Worm (Caenorhabditis elegans) whole organism, L4 larva: ENCODE data around the gene scl-12.

Experiments used
- D1046.2 ChIP-seq: fragments of 200-800 bp; sonication (Bioruptor generic); IDR thresholded peaks from 2 replicates; pipeline ENCODE4 v1.3.6; 2022; ENCODE audit warnings: missing genetic modification characterization, missing compliant biosample characterization
- F49E8.2 ChIP-seq: sonication (generic microtip); optimal IDR thresholded peaks from 2 replicates; lab custom pipeline; 2016; ENCODE audit warnings: missing compliant biosample characterization, mild to moderate bottlenecking, missing genetic modification characterization, borderline replicate concordance
- T26A8.4 ChIP-seq: fragments of 200-800 bp; sonication (Bioruptor generic); IDR thresholded peaks from 2 replicates; pipeline ENCODE4 v1.3.6; 2022; ENCODE audit warnings: missing genetic modification characterization, missing compliant biosample characterization
- aha-1 ChIP-seq: fragments of 150-350 bp; peaks from one replicate; lab custom pipeline; 2014; ENCODE audit warnings: missing biosample characterization, missing genetic modification characterization
- ama-1 ChIP-seq: fragments of 150-350 bp; optimal IDR thresholded peaks from 2 replicates; lab custom pipeline; 2014; ENCODE audit warnings: inconsistent platforms, mixed read lengths
- daf-19 ChIP-seq: fragments of 200-800 bp; sonication (Bioruptor generic); conservative IDR thresholded peaks from 2 replicates; pipeline ENCODE4 v1.3.6; 2022; ENCODE audit warnings: missing genetic modification characterization, missing compliant biosample characterization
- dmd-6 ChIP-seq: fragments of 200-800 bp; sonication (Bioruptor generic); IDR thresholded peaks from 2 replicates; pipeline ENCODE4 v1.3.6; 2022; ENCODE audit warnings: missing genetic modification reagents, missing genetic modification characterization, missing compliant biosample characterization
- dpl-1 ChIP-seq: fragments of 150-350 bp; optimal IDR thresholded peaks from 2 replicates; lab custom pipeline; 2014; ENCODE audit warnings: missing biosample characterization, missing genetic modification reagents, missing genetic modification characterization
- dve-1 ChIP-seq: sonication (generic microtip); optimal IDR thresholded peaks from 2 replicates; lab custom pipeline; 2017; ENCODE audit warnings: antibody characterized with exemption, mild to moderate bottlenecking, missing genetic modification characterization, missing compliant biosample characterization; ENCODE audit not compliant: insufficient read depth
- egl-27 ChIP-seq: sonication (generic microtip); optimal IDR thresholded peaks from 3 replicates; lab custom pipeline; 2017; ENCODE audit warnings: missing biosample characterization, missing genetic modification reagents, missing genetic modification characterization
- fkh-10 ChIP-seq: fragments of 150-350 bp; optimal IDR thresholded peaks from 2 replicates; lab custom pipeline; 2014; ENCODE audit warnings: missing biosample characterization, missing genetic modification reagents, missing genetic modification characterization
- gei-8 ChIP-seq: fragments of 200-800 bp; sonication (Bioruptor generic); optimal IDR thresholded peaks from 2 replicates; lab custom pipeline; 2018; ENCODE audit warnings: mild to moderate bottlenecking, missing genetic modification characterization, missing compliant biosample characterization
- hlh-30 ChIP-seq: sonication (generic microtip); optimal IDR thresholded peaks from 2 replicates; lab custom pipeline; 2017; ENCODE audit warnings: antibody characterized with exemption, mild to moderate bottlenecking, missing genetic modification characterization, missing compliant biosample characterization; ENCODE audit not compliant: insufficient read depth
- lim-7 ChIP-seq: fragments of 200-800 bp; sonication (Bioruptor generic); IDR thresholded peaks from 2 replicates; pipeline ENCODE4 v1.3.6; 2022; ENCODE audit warnings: missing genetic modification characterization, missing compliant biosample characterization
- lin-38 ChIP-seq: fragments of 200-800 bp; sonication (Bioruptor generic); IDR thresholded peaks from 2 replicates; pipeline ENCODE4 v1.3.6; 2022; ENCODE audit warnings: missing genetic modification reagents, missing genetic modification characterization, missing compliant biosample characterization
- madf-5 ChIP-seq, 2 experiments: fragments of 200-800 bp; sonication (Bioruptor generic); IDR thresholded peaks; 2 replicates each; pipeline ENCODE4 v1.3.6; 2022; ENCODE audit warnings: missing compliant biosample characterization in 2 of 2, missing genetic modification characterization in 2 of 2
- mdt-29 ChIP-seq: fragments of 200-800 bp; sonication (Bioruptor generic); IDR thresholded peaks from 2 replicates; pipeline ENCODE4 v1.3.6; 2022; ENCODE audit warnings: missing genetic modification reagents, missing genetic modification characterization, missing compliant biosample characterization
- mep-1 ChIP-seq: fragments of 150-350 bp; sonication (generic microtip); optimal IDR thresholded peaks from 3 replicates; lab custom pipeline; 2014; ENCODE audit warnings: missing biosample characterization, missing genetic modification characterization
- mxl-2 ChIP-seq: fragments of 200-800 bp; sonication (Bioruptor generic); conservative IDR thresholded peaks from 2 replicates; pipeline ENCODE4 v1.3.6; 2022; ENCODE audit warnings: missing genetic modification reagents, missing genetic modification characterization, missing compliant biosample characterization
- mxl-3 ChIP-seq: fragments of 200-800 bp; sonication (Bioruptor generic); optimal IDR thresholded peaks from 2 replicates; lab custom pipeline; 2018; ENCODE audit warnings: mild to moderate bottlenecking, missing genetic modification characterization, missing compliant biosample characterization
- nhr-25 ChIP-seq: sonication (generic microtip); optimal IDR thresholded peaks from 2 replicates; lab custom pipeline; 2017; ENCODE audit warnings: missing genetic modification characterization, mild to moderate bottlenecking, missing compliant biosample characterization, antibody characterized with exemption, moderate library complexity, borderline replicate concordance; ENCODE audit not compliant: insufficient read depth
- nhr-28 ChIP-seq: fragments of 150-350 bp; optimal IDR thresholded peaks from 2 replicates; lab custom pipeline; 2014; ENCODE audit warnings: missing biosample characterization, missing genetic modification characterization
- pha-4 ChIP-seq, 2 experiments: fragments of 150-350 bp in 1 of 2; fragments of 200-800 bp in 1 of 2; sonication (Bioruptor generic) in 1 of 2; IDR thresholded peaks in 1 of 2; optimal IDR thresholded peaks in 1 of 2; 2 replicates each; pipeline versions ENCODE4 v1.3.6 to Lab custom; 2014 to 2022; ENCODE audit warnings: missing genetic modification characterization in 2 of 2, missing genetic modification reagents in 2 of 2, missing biosample characterization in 1 of 2, missing compliant biosample characterization in 1 of 2
- saeg-2 ChIP-seq: fragments of 200-800 bp; sonication (Bioruptor generic); IDR thresholded peaks from 2 replicates; pipeline ENCODE4 v1.3.6; 2022; ENCODE audit warnings: missing genetic modification reagents, missing genetic modification characterization, missing compliant biosample characterization
- set-16 ChIP-seq: fragments of 200-800 bp; sonication (Bioruptor generic); IDR thresholded peaks from 2 replicates; pipeline ENCODE4 v1.3.6; 2022; ENCODE audit warnings: missing genetic modification reagents, missing genetic modification characterization, missing compliant biosample characterization
- snpc-1.2 ChIP-seq: fragments of 200-800 bp; sonication (Bioruptor generic); IDR thresholded peaks from 2 replicates; pipeline ENCODE4 v1.3.6; 2022; ENCODE audit warnings: missing genetic modification reagents, missing genetic modification characterization, missing compliant biosample characterization
- unc-62 ChIP-seq, 3 experiments: fragments of 150-350 bp in 1 of 3; sonication (generic microtip); optimal IDR thresholded peaks in 2 of 3; peaks in 1 of 3; 1 replicate in 1 of 3; 2 replicates in 2 of 3; lab custom pipeline; 2014 to 2017; ENCODE audit warnings: missing biosample characterization in 3 of 3, missing genetic modification characterization in 3 of 3, missing genetic modification reagents in 3 of 3, missing genotype in 1 of 3
- ztf-7 ChIP-seq: fragments of 150-350 bp; optimal IDR thresholded peaks from 2 replicates; lab custom pipeline; 2014; ENCODE audit warnings: missing biosample characterization, missing genetic modification characterization

scl-12 gene

DNA sequence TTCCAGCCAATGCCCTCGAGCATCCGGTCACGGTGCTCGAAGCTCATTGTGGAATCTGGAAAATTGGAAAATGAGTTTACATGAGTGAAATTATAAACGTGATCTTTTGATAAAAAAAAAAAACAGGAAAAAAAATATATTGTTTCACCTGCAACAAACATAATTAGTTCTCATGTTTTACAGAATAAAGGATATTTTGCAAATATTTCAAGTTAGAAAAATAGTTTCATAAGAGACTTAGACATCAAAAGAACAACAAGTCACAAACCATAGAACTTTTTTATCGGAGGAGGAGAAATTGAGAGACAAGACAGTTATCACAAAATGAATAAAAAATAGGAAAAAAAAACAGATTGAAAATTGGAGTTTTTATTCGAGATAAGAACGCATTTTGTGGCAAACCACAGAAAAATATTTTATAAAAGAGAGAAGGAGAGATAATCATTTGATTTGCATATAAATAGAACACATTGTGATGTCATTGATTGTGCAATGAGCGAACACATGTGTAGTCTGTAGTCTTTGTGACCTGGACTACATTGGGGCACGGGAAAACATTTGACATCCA lies 28.1 kb upstream of the scl-12 start, which contains the start of gene R08F11.1 (continued):
- TF ChIP-seq hlh-30 (tag; lab: Kevin White, UChicago), result peak; percentile 5

ce11 chrV:3788538-3788937 lies 23.9 kb upstream of the scl-12 start:
- TF ChIP-seq aha-1 (tag; lab: Kevin White, UChicago) (peak; percentile 63), mep-1 (tag; lab: Kevin White, UChicago) (no peak), fkh-10 (GFP tag; lab: Kevin White, UChicago) (peak; percentile 68)
- TF ChIP-seq, all 104 proteins: peak for 2

DNA sequence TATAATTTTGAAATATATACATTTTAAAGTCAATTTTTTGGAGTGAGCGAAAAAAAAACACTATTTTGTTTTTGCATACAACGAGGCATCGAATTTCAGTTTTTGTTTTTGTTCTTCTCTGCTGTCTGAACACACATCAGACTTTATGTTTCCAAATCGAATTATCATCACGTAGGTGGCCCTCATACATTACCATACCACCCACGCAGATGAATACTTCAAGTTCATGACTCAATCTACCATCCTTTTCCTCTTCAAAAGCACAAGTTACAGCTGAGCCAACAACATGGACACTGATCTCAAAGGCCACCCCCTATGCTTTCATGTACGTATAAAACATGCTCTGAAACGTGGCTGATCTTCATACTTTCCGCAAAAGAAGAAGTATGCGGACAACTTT lies 22.6 kb upstream of the scl-12 start, which contains the start of gene R08F11.7:
TSS of gene R08F11.7 (plus strand) at position 301 of the 400 bp plus-strand sequence.
- TF ChIP-seq aha-1 (tag; lab: Kevin White, UChicago), result peak; percentile 82
- TF ChIP-seq saeg-2 (GFP tag; lab: Robert Waterston, UW), result no peak

DNA sequence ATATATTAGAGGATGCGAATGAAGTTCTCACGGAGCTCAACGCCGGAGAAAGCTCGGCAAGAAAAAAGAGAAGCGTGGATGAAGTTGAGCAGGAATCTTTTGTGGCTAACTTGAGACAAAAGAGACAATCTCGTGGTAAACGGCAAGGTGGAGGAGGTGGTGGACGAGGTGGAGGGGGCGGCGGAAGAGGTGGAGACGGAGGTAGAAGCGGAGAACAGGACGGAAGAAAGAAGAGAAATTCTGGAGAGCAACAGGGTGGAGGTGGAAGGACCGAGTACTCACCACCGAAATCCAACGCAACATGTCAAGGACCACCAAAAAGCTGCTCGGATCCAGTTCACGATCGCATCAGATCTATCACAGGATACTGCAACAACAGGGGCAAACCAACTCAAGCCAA lies 22.0 kb upstream of the scl-12 start:
- TF ChIP-seq nhr-28, result no peak
- TF ChIP-seq set-16 (GFP tag; lab: Robert Waterston, UW), result peak; percentile 70

DNA sequence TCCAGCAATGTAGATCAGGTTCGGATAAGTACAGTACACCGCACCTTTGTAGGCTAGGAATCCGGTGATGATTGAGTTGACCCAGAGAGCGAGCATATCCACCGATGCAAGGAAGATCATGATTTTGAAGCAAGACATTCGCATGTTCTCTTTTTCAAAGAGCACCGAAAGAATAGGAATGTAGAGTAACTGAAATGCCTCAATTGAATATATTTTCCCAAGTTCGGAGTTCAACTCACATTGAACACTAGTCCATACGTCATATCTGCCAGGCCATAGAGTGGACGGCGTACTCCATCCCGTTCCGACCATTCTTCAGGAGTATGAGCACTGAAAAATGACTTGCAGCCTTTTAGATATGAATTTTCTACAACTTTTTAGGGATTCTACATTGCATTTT lies 12.7 kb upstream of the scl-12 start:
- TF ChIP-seq unc-62 (GFP tag; optimal IDR thresholded peaks at IDR 0.05 in 1 of 2; lab: Kevin White, UChicago) (peak in 1 of 2 experiments; percentile 90), unc-62 (tag; optimal IDR thresholded peaks at IDR 0.05; lab: Kevin White, UChicago) (no peak), lin-38 (GFP tag; lab: Robert Waterston, UW) (no peak)

- TF ChIP-seq D1046.2 (GFP tag; lab: Robert Waterston, UW), result no peak
- TF ChIP-seq lim-7 (GFP tag; lab: Robert Waterston, UW), result no peak
- TF ChIP-seq ama-1, result no peak
- TF ChIP-seq egl-27 (tag; lab: Kevin White, UChicago), result no peak
- TF ChIP-seq daf-19 (GFP tag; lab: Robert Waterston, UW), result no peak
- TF ChIP-seq set-16 (GFP tag; lab: Robert Waterston, UW), result no peak
- TF ChIP-seq aha-1 (tag; lab: Kevin White, UChicago), result no peak
- no peak for TF ChIP-seq madf-5 (GFP tag; IDR thresholded peaks at IDR 0.05; lab: Robert Waterston, UW)
- TF ChIP-seq dve-1 (tag; lab: Kevin White, UChicago), result no peak
- TF ChIP-seq ztf-7 (tag; lab: Kevin White, UChicago), result no peak
- TF ChIP-seq dmd-6 (GFP tag; lab: Robert Waterston, UW), result no peak
- no peak for TF ChIP-seq mxl-3 (GFP tag; lab: Kevin White, UChicago)
- no peak for TF ChIP-seq snpc-1.2
- TF ChIP-seq nhr-25 (tag; lab: Kevin White, UChicago), result no peak
- TF ChIP-seq T26A8.4 (GFP tag; lab: Robert Waterston, UW), result no peak
- TF ChIP-seq F49E8.2, result no peak
- TF ChIP-seq nhr-28, result no peak
- no peak for TF ChIP-seq pha-4 (GFP tag; IDR thresholded peaks at IDR 0.05; lab: Robert Waterston, UW)
- no peak for TF ChIP-seq pha-4 (tag; optimal IDR thresholded peaks at IDR 0.05; lab: Kevin White, UChicago)
- no peak for TF ChIP-seq mxl-2
- no peak for TF ChIP-seq dpl-1
- TF ChIP-seq, all 104 proteins: peak for 0
Measured at ce11 chrV:3800378-3800777, 12.0 kb upstream of the scl-12 start, which contains the start of gene srt-30. srt-30 (minus strand) TSS chrV:3800478.

DNA sequence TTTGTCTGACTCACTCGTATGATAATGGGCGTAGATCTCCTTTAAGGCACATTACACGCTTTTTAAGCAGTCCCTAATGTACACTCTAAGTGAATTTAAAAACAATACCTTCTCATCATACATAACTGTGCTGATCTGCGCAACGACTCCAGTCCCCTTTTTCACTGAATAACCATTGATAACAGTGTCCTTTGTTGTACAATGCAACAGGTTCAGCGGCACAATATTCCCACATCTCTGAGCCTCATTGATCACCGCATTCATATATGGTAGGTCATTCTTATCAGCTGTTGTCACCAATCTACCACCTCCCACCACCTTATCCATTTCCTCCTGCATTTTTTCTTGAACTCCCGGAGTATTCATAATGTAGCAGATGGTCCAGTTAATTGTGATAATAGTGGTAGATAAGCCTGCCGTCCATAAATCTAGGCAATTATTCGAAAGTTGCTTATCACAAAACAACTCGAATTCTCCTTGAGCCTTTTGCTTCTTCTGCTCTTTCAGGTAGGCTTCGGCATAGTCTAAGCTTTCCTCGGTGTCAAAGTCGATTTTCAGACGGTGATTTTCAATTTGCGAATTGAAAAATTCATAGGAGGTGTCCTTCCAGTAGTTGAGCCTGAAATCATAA lies 10.5 kb upstream of the scl-12 start:
- TF ChIP-seq aha-1 (tag; lab: Kevin White, UChicago) (peak; percentile 66), mdt-29 (GFP tag; lab: Robert Waterston, UW) (no peak), gei-8 (GFP tag; lab: Kevin White, UChicago) (no peak), mep-1 (tag; lab: Kevin White, UChicago) (no peak), unc-62 (GFP tag; optimal IDR thresholded peaks at IDR 0.05 in 1 of 2; lab: Kevin White, UChicago) (peak in 1 of 2 experiments; percentile 92), unc-62 (tag; optimal IDR thresholded peaks at IDR 0.05; lab: Kevin White, UChicago) (no peak)
- TF ChIP-seq, all 104 proteins: peak for 2
